Worm (Caenorhabditis elegans): ENCODE results near the gene sra-14.

Gene sra-14

DNA sequence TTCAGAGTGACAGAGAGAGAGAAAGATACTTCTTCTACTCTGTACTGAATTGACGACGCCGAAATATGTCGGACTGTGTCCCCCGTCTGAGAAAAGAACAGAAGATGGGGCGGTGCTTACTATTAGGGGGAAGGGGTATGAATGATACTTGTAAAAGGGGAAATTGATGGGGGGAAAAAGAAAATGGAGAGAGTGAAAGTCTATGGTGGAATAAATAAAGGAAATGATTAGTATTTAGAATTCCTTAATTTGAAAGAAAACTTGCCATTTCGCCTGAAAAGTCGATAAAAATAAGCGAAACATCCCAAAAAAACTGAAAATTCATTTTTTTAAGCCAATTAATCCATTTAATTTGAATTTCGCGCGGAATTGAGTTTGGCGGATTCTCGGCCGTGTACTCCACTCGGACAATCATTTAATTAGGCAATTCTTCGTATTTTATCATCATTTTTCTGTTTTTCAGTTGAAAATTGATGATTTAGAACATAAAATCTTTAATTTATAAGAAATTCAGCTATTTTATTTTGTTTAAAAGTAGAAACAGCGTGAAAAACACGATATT lies 29.5 kb downstream of the sra-14 start, which contains the start of gene F35C5.12 (continued):
- TF ChIP-seq hmg-20 (GFP tag; IDR thresholded peaks at IDR 0.05) (no peak), egrh-3 (GFP tag; IDR thresholded peaks at IDR 0.05) (no peak), athp-1 (tag; optimal IDR thresholded peaks at IDR 0.05) (no peak), nfya-2 (GFP tag; IDR thresholded peaks at IDR 0.05) (no peak), pbrm-1 (GFP tag; IDR thresholded peaks at IDR 0.05) (no peak), tbx-9 (tag; optimal IDR thresholded peaks at IDR 0.05; ENCODE audit: borderline replicate concordance) (no peak), lin-54 (GFP tag; optimal IDR thresholded peaks at IDR 0.05) (peak; percentile 86), F52B5.7 (tag; optimal IDR thresholded peaks at IDR 0.05) (no peak), F39B2.1 (GFP tag; IDR thresholded peaks at IDR 0.05) (no peak), F33H1.4 (GFP tag; IDR thresholded peaks at IDR 0.05) (peak; percentile 52), ama-1 (optimal IDR thresholded peaks at IDR 0.05) (no peak), ama-1 (GFP tag; optimal IDR thresholded peaks at IDR 0.05) (no peak), sea-2 (GFP tag; IDR thresholded peaks at IDR 0.05) (no peak), nhr-90 (tag; optimal IDR thresholded peaks at IDR 0.05) (no peak), B0336.3 (GFP tag; IDR thresholded peaks at IDR 0.05) (no peak), ztf-28 (GFP tag; IDR thresholded peaks at IDR 0.05) (no peak), F23B12.7 (tag; optimal IDR thresholded peaks at IDR 0.05; ENCODE audit: insufficient read depth) (no peak), rec-8 (tag; optimal IDR thresholded peaks at IDR 0.05) (no peak), lir-1 (GFP tag; conservative IDR thresholded peaks at IDR 0.05) (no peak), Y79H2A.3 (GFP tag; conservative IDR thresholded peaks at IDR 0.05) (no peak), bed-2 (GFP tag; IDR thresholded peaks at IDR 0.05) (no peak), gei-17 (GFP tag; optimal IDR thresholded peaks at IDR 0.05) (no peak), lin-40 (tag; optimal IDR thresholded peaks at IDR 0.05) (no peak), Y53F4B.3 (GFP tag; IDR thresholded peaks at IDR 0.05) (no peak), ceh-27 (GFP tag; optimal IDR thresholded peaks at IDR 0.05) (no peak), ztf-18 (tag; optimal IDR thresholded peaks at IDR 0.05) (no peak), efl-1 (GFP tag; optimal IDR thresholded peaks at IDR 0.05) (peak; percentile 65), aptf-3 (GFP tag; IDR thresholded peaks at IDR 0.05) (no peak), lag-1 (GFP tag; IDR thresholded peaks at IDR 0.05) (no peak), egl-18 (GFP tag; IDR thresholded peaks at IDR 0.05) (no peak), madf-8 (GFP tag; conservative IDR thresholded peaks at IDR 0.05) (no peak), ztf-3 (GFP tag; optimal IDR thresholded peaks at IDR 0.05) (no peak), ceh-40 (GFP tag; IDR thresholded peaks at IDR 0.05) (no peak), T26A5.8 (tag; optimal IDR thresholded peaks at IDR 0.05) (no peak), F57C9.4 (tag; optimal IDR thresholded peaks at IDR 0.05) (no peak), tlf-1 (GFP tag; optimal IDR thresholded peaks at IDR 0.05) (no peak), ceh-58 (GFP tag; IDR thresholded peaks at IDR 0.05) (no peak), sdz-38 (tag; optimal IDR thresholded peaks at IDR 0.05) (no peak), aptf-2 (GFP tag; conservative IDR thresholded peaks at IDR 0.05) (no peak), D2030.7 (GFP tag; IDR thresholded peaks at IDR 0.05) (peak; percentile 56), him-1 (tag; optimal IDR thresholded peaks at IDR 0.05) (peak; percentile 13), F57A8.1 (GFP tag; optimal IDR thresholded peaks at IDR 0.05) (no peak), hsf-1 (GFP tag; IDR thresholded peaks at IDR 0.05) (no peak), akir-1 (GFP tag; optimal IDR thresholded peaks at IDR 0.05) (no peak), mes-4 (tag; optimal IDR thresholded peaks at IDR 0.05) (no peak), B0019.2 (GFP tag; conservative IDR thresholded peaks at IDR 0.05) (no peak), ceh-100 (GFP tag; IDR thresholded peaks at IDR 0.05) (no peak), K12H6.12 (tag; optimal IDR thresholded peaks at IDR 0.05) (no peak), unc-62 (GFP tag; optimal IDR thresholded peaks at IDR 0.05) (no peak), die-1 (tag; optimal IDR thresholded peaks at IDR 0.05) (no peak)
